Worm (Caenorhabditis elegans): ENCODE results near the gene sprr-1.

sprr-1 gene

ce11 chrX:15493322-15493721 lies 27.2 kb downstream of the sprr-1 start, which contains the start of gene gob-1:
Gene gob-1 (plus strand): TSS chrX:15493602.
- TF ChIP-seq B0310.2 (tag; optimal IDR thresholded peaks at IDR 0.05) (no peak), ceh-13 (GFP tag; optimal IDR thresholded peaks at IDR 0.05) (no peak), tra-4 (tag; optimal IDR thresholded peaks at IDR 0.05) (no peak), flt-1 (GFP tag; IDR thresholded peaks at IDR 0.05) (no peak), hnd-1 (tag; optimal IDR thresholded peaks at IDR 0.05) (no peak), tbx-37 (GFP tag; conservative IDR thresholded peaks at IDR 0.05) (no peak)

DNA sequence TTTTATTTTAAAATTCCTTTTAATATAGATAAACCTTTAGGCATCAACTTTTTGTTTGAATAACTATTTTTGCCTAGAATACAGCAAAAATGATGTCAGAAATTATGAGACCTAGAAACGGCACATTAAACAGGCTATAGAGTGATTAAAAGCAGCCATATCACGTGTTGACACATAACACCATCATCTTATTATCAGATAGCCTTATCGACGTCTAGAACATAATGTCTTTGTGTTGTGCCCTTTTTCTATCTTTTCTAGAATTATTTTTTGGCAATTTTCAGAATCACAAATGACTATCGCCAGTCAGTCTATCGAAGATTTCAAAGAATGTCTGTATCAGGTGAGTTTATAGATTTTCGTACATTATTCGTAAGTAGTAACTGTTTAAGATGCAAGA lies 28.1 kb downstream of the sprr-1 start:
- no peak for TF ChIP-seq F13C5.2 (tag; optimal IDR thresholded peaks at IDR 0.05)
- TF ChIP-seq aly-1 (tag; optimal IDR thresholded peaks at IDR 0.05), result no peak
- no peak for TF ChIP-seq flt-1 (GFP tag; IDR thresholded peaks at IDR 0.05)
- no peak for TF ChIP-seq hnd-1 (tag; optimal IDR thresholded peaks at IDR 0.05)
- TF ChIP-seq hmbx-1 (tag; optimal IDR thresholded peaks at IDR 0.05), result no peak
- no peak for TF ChIP-seq ceh-13 (GFP tag; optimal IDR thresholded peaks at IDR 0.05)
- TF ChIP-seq hmg-4 (GFP tag; optimal IDR thresholded peaks at IDR 0.05), result no peak
- no peak for TF ChIP-seq ets-7 (tag; optimal IDR thresholded peaks at IDR 0.05)
- TF ChIP-seq scrt-1 (GFP tag; IDR thresholded peaks at IDR 0.05), result no peak
- TF ChIP-seq tra-4 (tag; optimal IDR thresholded peaks at IDR 0.05), result no peak
- no peak for TF ChIP-seq B0310.2 (tag; optimal IDR thresholded peaks at IDR 0.05)
- no peak for TF ChIP-seq pes-1 (GFP tag; IDR thresholded peaks at IDR 0.05)
- no peak for TF ChIP-seq ceh-36 (tag; optimal IDR thresholded peaks at IDR 0.05)

ce11 chrX:15496927-15497605 lies 31.0 kb downstream of the sprr-1 start, which contains the start of gene suox-1:
Gene suox-1 (plus strand): TSS chrX:15497555.
- TF ChIP-seq ceh-13 (GFP tag; optimal IDR thresholded peaks at IDR 0.05) (no peak), B0310.2 (tag; optimal IDR thresholded peaks at IDR 0.05) (no peak), tbx-37 (GFP tag; conservative IDR thresholded peaks at IDR 0.05) (no peak), tra-4 (tag; optimal IDR thresholded peaks at IDR 0.05) (no peak), scrt-1 (GFP tag; IDR thresholded peaks at IDR 0.05) (no peak), tbx-11 (GFP tag; IDR thresholded peaks at IDR 0.05) (no peak), ets-7 (tag; optimal IDR thresholded peaks at IDR 0.05) (no peak), hmbx-1 (tag; optimal IDR thresholded peaks at IDR 0.05) (no peak), aly-1 (tag; optimal IDR thresholded peaks at IDR 0.05) (no peak)

DNA sequence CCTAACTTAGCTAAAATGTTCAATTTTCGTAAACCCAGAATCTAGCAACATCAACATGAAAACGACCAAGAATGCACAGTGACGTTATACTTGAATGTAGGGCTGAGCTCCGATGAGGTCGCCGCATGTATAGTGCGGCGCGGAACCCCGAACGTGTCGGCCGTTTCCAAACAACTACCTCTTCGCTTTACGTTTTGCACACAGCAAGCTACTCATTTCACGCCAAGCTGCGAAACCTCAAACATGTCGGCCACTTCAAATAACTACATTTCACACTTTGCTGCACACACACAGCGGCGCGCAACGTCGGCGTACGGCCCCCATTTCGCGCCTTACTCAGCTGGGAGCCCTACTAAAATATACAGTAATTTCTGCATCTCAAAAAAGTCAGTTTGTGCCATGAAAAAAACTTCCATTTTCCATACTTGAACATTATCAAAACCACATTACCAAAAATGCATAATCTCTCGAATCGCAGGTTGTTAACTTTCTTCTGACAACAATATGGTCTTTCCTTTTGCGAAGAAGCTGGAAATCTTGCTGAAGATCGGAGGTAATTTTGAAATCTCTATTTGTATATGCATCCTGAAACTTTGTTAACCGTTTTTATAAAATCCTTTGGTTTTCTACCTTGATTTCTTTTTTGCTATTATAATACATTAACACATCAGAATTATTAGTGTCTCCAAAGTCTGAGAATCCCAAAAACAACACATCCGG lies 36.5 kb downstream of the sprr-1 start, which contains the start of gene H13N06.7:
Gene H13N06.7 (plus strand): TSS at position 670 of the 720 bp plus-strand sequence.
- no peak for TF ChIP-seq pes-1 (GFP tag; IDR thresholded peaks at IDR 0.05)
- TF ChIP-seq ceh-13 (GFP tag; optimal IDR thresholded peaks at IDR 0.05), result no peak
- no peak for TF ChIP-seq B0310.2 (tag; optimal IDR thresholded peaks at IDR 0.05)
- no peak for TF ChIP-seq ets-7 (tag; optimal IDR thresholded peaks at IDR 0.05)
- TF ChIP-seq tra-4 (tag; optimal IDR thresholded peaks at IDR 0.05), result no peak
- no peak for TF ChIP-seq F13C5.2 (tag; optimal IDR thresholded peaks at IDR 0.05)
- TF ChIP-seq hnd-1 (tag; optimal IDR thresholded peaks at IDR 0.05), result no peak
- TF ChIP-seq sea-1 (GFP tag; conservative IDR thresholded peaks at IDR 0.05), result no peak
- TF ChIP-seq scrt-1 (GFP tag; IDR thresholded peaks at IDR 0.05), result no peak
- no peak for TF ChIP-seq hmbx-1 (tag; optimal IDR thresholded peaks at IDR 0.05)
- TF ChIP-seq flt-1 (GFP tag; IDR thresholded peaks at IDR 0.05), result no peak
- TF ChIP-seq ceh-36 (tag; optimal IDR thresholded peaks at IDR 0.05), result no peak
- TF ChIP-seq ama-1 (optimal IDR thresholded peaks at IDR 0.05), result no peak
- no peak for TF ChIP-seq aly-1 (tag; optimal IDR thresholded peaks at IDR 0.05)
- no peak for TF ChIP-seq tbx-37 (GFP tag; conservative IDR thresholded peaks at IDR 0.05)
- no peak for TF ChIP-seq tbx-11 (GFP tag; IDR thresholded peaks at IDR 0.05)
- TF ChIP-seq hmg-4 (GFP tag; optimal IDR thresholded peaks at IDR 0.05), result no peak

ce11 chrX:15504795-15505194 lies 38.7 kb downstream of the sprr-1 start, which contains the start of gene tbh-1:
Gene tbh-1 (minus strand): TSS chrX:15504895.
- TF ChIP-seq flt-1 (GFP tag; IDR thresholded peaks at IDR 0.05), result no peak
- no peak for TF ChIP-seq aly-1 (tag; optimal IDR thresholded peaks at IDR 0.05)
- TF ChIP-seq pes-1 (GFP tag; IDR thresholded peaks at IDR 0.05), result no peak
- no peak for TF ChIP-seq tbx-11 (GFP tag; IDR thresholded peaks at IDR 0.05)
- no peak for TF ChIP-seq sea-1 (GFP tag; conservative IDR thresholded peaks at IDR 0.05)
- no peak for TF ChIP-seq ets-7 (tag; optimal IDR thresholded peaks at IDR 0.05)
- TF ChIP-seq B0310.2 (tag; optimal IDR thresholded peaks at IDR 0.05), result no peak
- no peak for TF ChIP-seq tbx-37 (GFP tag; conservative IDR thresholded peaks at IDR 0.05)
- TF ChIP-seq ama-1 (optimal IDR thresholded peaks at IDR 0.05), result no peak
- no peak for TF ChIP-seq hmg-4 (GFP tag; optimal IDR thresholded peaks at IDR 0.05)
- TF ChIP-seq hnd-1 (tag; optimal IDR thresholded peaks at IDR 0.05), result no peak
- TF ChIP-seq F13C5.2 (tag; optimal IDR thresholded peaks at IDR 0.05), result no peak
- no peak for TF ChIP-seq ceh-36 (tag; optimal IDR thresholded peaks at IDR 0.05)
- no peak for TF ChIP-seq ceh-13 (GFP tag; optimal IDR thresholded peaks at IDR 0.05)
- TF ChIP-seq scrt-1 (GFP tag; IDR thresholded peaks at IDR 0.05), result no peak
- TF ChIP-seq hmbx-1 (tag; optimal IDR thresholded peaks at IDR 0.05), result no peak
- TF ChIP-seq tra-4 (tag; optimal IDR thresholded peaks at IDR 0.05), result no peak

DNA sequence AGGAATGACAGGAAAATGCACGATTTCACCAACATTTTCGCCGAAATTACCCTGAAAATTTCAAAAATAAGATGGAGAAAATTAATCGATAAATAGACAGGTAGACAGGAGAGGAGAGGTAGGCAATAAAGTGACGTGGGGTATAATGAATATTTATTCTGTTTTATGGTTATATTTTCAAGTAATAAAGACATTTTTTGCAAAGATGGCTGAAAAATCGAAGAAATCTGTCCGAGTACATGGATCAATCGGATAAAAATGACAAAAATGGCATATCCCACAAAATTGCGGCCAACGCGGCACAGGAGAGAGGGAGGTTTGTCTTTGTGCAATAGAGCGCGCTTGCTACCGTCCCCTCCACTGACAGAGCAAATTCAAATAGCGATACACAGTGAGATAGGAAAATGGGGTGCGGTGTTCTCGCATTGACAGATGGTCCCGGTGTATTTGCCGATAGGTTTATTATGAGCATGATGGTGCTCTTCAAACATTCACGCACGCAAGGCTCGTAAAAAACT lies 41.8 kb downstream of the sprr-1 start, which contains the start of gene zipt-7.2:
Gene zipt-7.2 (minus strand): TSS at position 51 of the 518 bp plus-strand sequence.
- TF ChIP-seq hnd-1 (tag; optimal IDR thresholded peaks at IDR 0.05) (no peak), hmg-4 (GFP tag; optimal IDR thresholded peaks at IDR 0.05) (peak; percentile 9), pes-1 (GFP tag; IDR thresholded peaks at IDR 0.05) (no peak), ama-1 (optimal IDR thresholded peaks at IDR 0.05) (no peak), hmbx-1 (tag; optimal IDR thresholded peaks at IDR 0.05) (no peak), F13C5.2 (tag; optimal IDR thresholded peaks at IDR 0.05) (no peak), B0310.2 (tag; optimal IDR thresholded peaks at IDR 0.05) (no peak), tra-4 (tag; optimal IDR thresholded peaks at IDR 0.05) (no peak)

DNA sequence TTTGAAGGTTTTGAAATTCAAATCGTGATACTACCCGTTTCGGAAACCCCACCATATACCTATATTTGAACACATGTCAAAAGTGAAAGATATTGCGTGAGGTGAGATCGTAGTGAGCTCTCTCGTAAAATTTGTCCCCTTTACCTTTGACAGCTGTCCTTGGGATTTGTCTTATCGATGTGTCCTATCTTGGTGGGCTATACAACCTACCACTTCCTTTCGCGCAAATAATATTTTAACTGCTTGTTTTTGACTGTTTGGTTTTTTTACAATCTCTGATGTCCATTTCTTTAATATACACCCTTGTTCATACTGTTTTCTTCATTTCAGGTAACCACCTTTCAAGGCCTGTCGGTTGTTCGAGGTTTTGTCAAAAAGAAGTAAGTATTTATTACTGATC lies 43.6 kb downstream of the sprr-1 start, which contains the start of gene eat-20:
Gene eat-20 (plus strand): TSS at position 331 of the 400 bp plus-strand sequence.
- TF ChIP-seq pes-1 (GFP tag; IDR thresholded peaks at IDR 0.05) (no peak), flt-1 (GFP tag; IDR thresholded peaks at IDR 0.05) (no peak), hmg-4 (GFP tag; optimal IDR thresholded peaks at IDR 0.05) (no peak), tbx-11 (GFP tag; IDR thresholded peaks at IDR 0.05) (no peak), hnd-1 (tag; optimal IDR thresholded peaks at IDR 0.05) (no peak), tra-4 (tag; optimal IDR thresholded peaks at IDR 0.05) (no peak), ets-7 (tag; optimal IDR thresholded peaks at IDR 0.05) (no peak), aly-1 (tag; optimal IDR thresholded peaks at IDR 0.05) (no peak), ceh-13 (GFP tag; optimal IDR thresholded peaks at IDR 0.05) (no peak), sea-1 (GFP tag; conservative IDR thresholded peaks at IDR 0.05) (no peak), scrt-1 (GFP tag; IDR thresholded peaks at IDR 0.05) (no peak), tbx-37 (GFP tag; conservative IDR thresholded peaks at IDR 0.05) (no peak), ama-1 (optimal IDR thresholded peaks at IDR 0.05) (no peak), F13C5.2 (tag; optimal IDR thresholded peaks at IDR 0.05) (no peak), hmbx-1 (tag; optimal IDR thresholded peaks at IDR 0.05) (no peak), B0310.2 (tag; optimal IDR thresholded peaks at IDR 0.05) (no peak), ceh-36 (tag; optimal IDR thresholded peaks at IDR 0.05) (no peak)

All from whole organism, early embryonic.